Worm (Caenorhabditis elegans): ENCODE data around the gene nol-9.

DNA sequence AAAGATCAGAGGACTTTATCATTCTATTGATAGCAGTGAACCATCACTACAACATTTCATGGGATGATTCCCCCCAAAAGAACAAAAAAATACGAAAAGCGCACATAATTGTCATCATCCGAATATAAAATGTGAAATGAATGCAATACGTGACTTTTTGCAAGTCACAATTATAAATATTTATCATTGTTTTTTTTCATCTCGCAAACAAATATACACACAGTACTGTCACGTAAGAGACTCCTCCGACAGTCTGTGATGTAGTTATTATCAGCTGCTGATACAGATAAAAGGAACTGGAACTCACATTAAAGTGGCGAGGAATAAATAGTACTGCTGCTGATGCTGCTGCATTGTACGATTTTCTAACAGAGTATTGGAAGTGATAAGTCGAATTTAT, 25.9 kb upstream of the nol-9 start:
- TF ChIP-seq lin-32 (GFP tag; optimal IDR thresholded peaks at IDR 0.05), result no peak
- TF ChIP-seq ztf-11 (tag; optimal IDR thresholded peaks at IDR 0.05), result no peak
